Fruit fly (Drosophila melanogaster) whole organism, wandering third instar larva: Measurements from ENCODE around the gene DIP-alpha.

Experiments
- Abd-B ChIP-seq: fragments of >200 bp; optimal IDR thresholded peaks from 2 replicates; lab custom pipeline; 2017; ENCODE audit warnings: missing biosample characterization, missing genetic modification characterization
- CG32264 ChIP-seq: fragments of 200-800 bp; sonication (Bioruptor generic); optimal IDR thresholded peaks from 2 replicates; lab custom pipeline; 2016; ENCODE audit warnings: missing biosample characterization, missing genetic modification characterization
- CG9705 ChIP-seq: fragments of 200-800 bp; sonication (Bioruptor generic); optimal IDR thresholded peaks from 2 replicates; lab custom pipeline; 2018; ENCODE audit warnings: missing biosample characterization, mild to moderate bottlenecking, missing genetic modification characterization
- Dfd ChIP-seq: fragments of >200 bp; optimal IDR thresholded peaks from 2 replicates; lab custom pipeline; 2017; ENCODE audit warnings: missing biosample characterization, missing genetic modification characterization
- Dif ChIP-seq: fragments of 200-275, 200-300 bp; sonication (Bioruptor generic); optimal IDR thresholded peaks from 2 replicates; lab custom pipeline; 2018; ENCODE audit warnings: missing biosample characterization, missing genetic modification characterization; ENCODE audit not compliant: partially characterized antibody
- GATAd ChIP-seq: sonication (Bioruptor generic); optimal IDR thresholded peaks from 2 replicates; lab custom pipeline; 2016; ENCODE audit warnings: missing biosample characterization, missing genetic modification characterization
- HLH106 ChIP-seq: fragments of 200-800 bp; optimal IDR thresholded peaks from 3 replicates; lab custom pipeline; 2019; ENCODE audit warnings: missing biosample characterization, mild to moderate bottlenecking, missing genetic modification characterization, moderate library complexity
- Hnf4 ChIP-seq: fragments of 200-800 bp; sonication (Bioruptor generic); optimal IDR thresholded peaks from 2 replicates; lab custom pipeline; 2016; ENCODE audit warnings: missing biosample characterization, mild to moderate bottlenecking, missing genetic modification characterization
- Hr78 ChIP-seq: fragments of >200 bp; optimal IDR thresholded peaks from 2 replicates; lab custom pipeline; 2017; ENCODE audit warnings: missing biosample characterization, missing genetic modification characterization
- Hr83 ChIP-seq: fragments of 200-300 bp; sonication (Bioruptor generic); optimal IDR thresholded peaks from 2 replicates; lab custom pipeline; 2016; ENCODE audit warnings: missing biosample characterization, mild to moderate bottlenecking, missing genetic modification characterization, moderate library complexity; ENCODE audit not compliant: poor library complexity, severe bottlenecking
- Mio ChIP-seq: sonication (Bioruptor generic); optimal IDR thresholded peaks from 2 replicates; lab custom pipeline; 2016; ENCODE audit warnings: missing biosample characterization, missing genetic modification characterization
- Myc ChIP-seq: fragments of >200 bp; optimal IDR thresholded peaks from 2 replicates; lab custom pipeline; 2017
- OdsH ChIP-seq: fragments of 200-800 bp; sonication (Bioruptor generic); optimal IDR thresholded peaks from 2 replicates; lab custom pipeline; 2016; ENCODE audit warnings: missing biosample characterization, mild to moderate bottlenecking, missing genetic modification characterization
- Rel ChIP-seq, 2 experiments: fragments of 200-800 bp; sonication (Bioruptor generic) in 1 of 2; optimal IDR thresholded peaks; 2 replicates in 1 of 2; 3 replicates in 1 of 2; lab custom pipeline; 2016 to 2019; ENCODE audit warnings: mild to moderate bottlenecking in 2 of 2, missing biosample characterization in 2 of 2, missing genetic modification characterization in 2 of 2, moderate library complexity in 1 of 2
- Sp1 ChIP-seq: fragments of 200-800 bp; sonication (Bioruptor generic); optimal IDR thresholded peaks from 3 replicates; lab custom pipeline; 2019; ENCODE audit warnings: missing biosample characterization, mild to moderate bottlenecking, missing genetic modification characterization, moderate library complexity
- br ChIP-seq: fragments of 200-800 bp; sonication (Bioruptor generic); optimal IDR thresholded peaks from 2 replicates; lab custom pipeline; 2016; ENCODE audit warnings: missing biosample characterization, missing genetic modification characterization
- dmrt93B ChIP-seq: fragments of 200-800 bp; sonication (Bioruptor generic); optimal IDR thresholded peaks from 2 replicates; lab custom pipeline; 2018; ENCODE audit warnings: missing biosample characterization, mild to moderate bottlenecking, missing genetic modification characterization
- ey ChIP-seq: fragments of 200-800 bp; sonication (Bioruptor generic); optimal IDR thresholded peaks from 2 replicates; lab custom pipeline; 2016; ENCODE audit warnings: missing biosample characterization, missing genetic modification characterization
- foxo ChIP-seq, 2 experiments: fragments of 200-800 bp; sonication (Bioruptor generic); optimal IDR thresholded peaks; 2 replicates in 1 of 2; 3 replicates in 1 of 2; lab custom pipeline; 2016 to 2017; ENCODE audit warnings: missing biosample characterization in 2 of 2, missing genetic modification characterization in 2 of 2
- fru ChIP-seq: fragments of 200-800 bp; sonication (Bioruptor generic); optimal IDR thresholded peaks from 3 replicates; lab custom pipeline; 2016; ENCODE audit warnings: missing biosample characterization, mild to moderate bottlenecking, missing genetic modification characterization
- h ChIP-seq: fragments of 200-800 bp; sonication (Bioruptor generic); optimal IDR thresholded peaks from 3 replicates; lab custom pipeline; 2016; ENCODE audit warnings: missing biosample characterization, mild to moderate bottlenecking, missing genetic modification characterization
- jim ChIP-seq: fragments of 175-275, 200-325 bp; sonication (Bioruptor generic); optimal IDR thresholded peaks from 2 replicates; lab custom pipeline; 2016; ENCODE audit warnings: missing biosample characterization, mild to moderate bottlenecking, missing genetic modification characterization
- pan ChIP-seq: fragments of >200 bp; optimal IDR thresholded peaks from 2 replicates; lab custom pipeline; 2017
- psq ChIP-seq: fragments of 200-800 bp; sonication (Bioruptor generic); optimal IDR thresholded peaks from 3 replicates; lab custom pipeline; 2017; ENCODE audit warnings: missing biosample characterization, mild to moderate bottlenecking, missing genetic modification characterization, moderate library complexity
- rgr ChIP-seq: fragments of 200-800 bp; sonication (Bioruptor generic); optimal IDR thresholded peaks from 3 replicates; lab custom pipeline; 2016; ENCODE audit warnings: missing biosample characterization, mild to moderate bottlenecking, missing genetic modification characterization
- sage ChIP-seq: fragments of 200-800 bp; sonication (Bioruptor generic); optimal IDR thresholded peaks from 2 replicates; lab custom pipeline; 2016; ENCODE audit warnings: missing biosample characterization, mild to moderate bottlenecking, missing genetic modification characterization
- tai ChIP-seq: sonication (Bioruptor generic); optimal IDR thresholded peaks from 2 replicates; lab custom pipeline; 2016; ENCODE audit warnings: missing biosample characterization, missing genetic modification characterization
- usp ChIP-seq: fragments of >200 bp; optimal IDR thresholded peaks from 2 replicates; lab custom pipeline; 2017; ENCODE audit warnings: missing biosample characterization, missing genetic modification characterization
- woc ChIP-seq: sonication (Bioruptor generic); optimal IDR thresholded peaks from 2 replicates; lab custom pipeline; 2016; ENCODE audit warnings: missing biosample characterization, mild to moderate bottlenecking, missing genetic modification characterization

Gene DIP-alpha

dm6 chrX:3474476-3475439, 96.7 kb downstream of the DIP-alpha start, which contains the start of gene CG12206:
Gene CG12206 (minus strand): TSS chrX:3474524.
- TF ChIP-seq Hnf4 (GFP tag; lab: Kevin White, UChicago) (no peak), woc (peak; percentile 65), Hr78 (GFP tag; lab: Kevin White, UChicago) (no peak), h (peak; percentile 38), GATAd (GFP tag; lab: Kevin White, UChicago) (no peak), foxo (GFP tag; optimal IDR thresholded peaks at IDR 0.05; lab: Kevin White, UChicago) (peak in 1 of 2 experiments; percentile 60), fru (peak; percentile 35), jim (GFP tag; lab: Kevin White, UChicago) (peak; percentile 60), Hr83 (GFP tag; lab: Kevin White, UChicago) (no peak), Rel (GFP tag; optimal IDR thresholded peaks at IDR 0.05; lab: Kevin White, UChicago) (no peak), Rel (tag; optimal IDR thresholded peaks at IDR 0.05; lab: Kevin White, UChicago) (peak; percentile 49), psq (GFP tag; lab: Kevin White, UChicago) (peak; percentile 61), Dfd (GFP tag; lab: Kevin White, UChicago) (peak; percentile 47), Dif (GFP tag; lab: Kevin White, UChicago) (peak; percentile 70), pan (no peak), Sp1 (GFP tag; lab: Kevin White, UChicago) (peak; percentile 89), CG9705 (GFP tag; lab: Kevin White, UChicago) (peak; percentile 56), ey (no peak), dmrt93B (peak; percentile 61), HLH106 (tag; lab: Kevin White, UChicago) (peak; percentile 87), Mio (no peak), br (GFP tag; lab: Kevin White, UChicago) (no peak), Abd-B (GFP tag; lab: Kevin White, UChicago) (no peak), rgr (GFP tag; lab: Kevin White, UChicago) (peak; percentile 49)

DNA sequence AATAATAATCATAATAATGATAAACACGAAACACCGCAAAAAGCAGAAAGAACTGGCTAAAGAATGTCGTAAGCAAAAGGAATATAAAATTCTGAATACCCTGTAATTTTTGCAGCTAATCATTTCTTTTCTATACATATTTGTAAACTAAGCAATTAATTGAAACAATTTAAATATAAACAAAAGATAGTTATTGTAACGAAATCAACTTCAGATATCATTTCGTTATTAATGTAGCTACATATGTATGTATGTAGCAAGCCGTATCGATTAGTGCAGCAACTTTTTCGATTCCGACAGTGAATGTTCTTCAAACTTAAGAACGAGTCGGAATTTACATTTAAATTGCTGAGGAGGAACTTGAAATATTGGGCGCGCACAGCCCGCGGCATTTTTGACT, 97.8 kb downstream of the DIP-alpha start:
- peak; percentile 44 for TF ChIP-seq HLH106 (tag; lab: Kevin White, UChicago)
- peak; percentile 24 for TF ChIP-seq h
- TF ChIP-seq usp: no peak
- TF ChIP-seq psq (GFP tag; lab: Kevin White, UChicago): peak; percentile 61
- no peak for TF ChIP-seq CG32264
- TF ChIP-seq sage (GFP tag; lab: Kevin White, UChicago): no peak
- peak; percentile 21 for TF ChIP-seq Sp1 (GFP tag; lab: Kevin White, UChicago)
- peak in 1 of 2 experiments; percentile 25 for TF ChIP-seq foxo (GFP tag; optimal IDR thresholded peaks at IDR 0.05; lab: Kevin White, UChicago)
- peak; percentile 4 for TF ChIP-seq ey
- TF ChIP-seq rgr (GFP tag; lab: Kevin White, UChicago): peak; percentile 27
- no peak for TF ChIP-seq OdsH (GFP tag; lab: Kevin White, UChicago)
- TF ChIP-seq woc: peak; percentile 77
- TF ChIP-seq fru: peak; percentile 10
- peak; percentile 51 for TF ChIP-seq Hnf4 (GFP tag; lab: Kevin White, UChicago)

DNA sequence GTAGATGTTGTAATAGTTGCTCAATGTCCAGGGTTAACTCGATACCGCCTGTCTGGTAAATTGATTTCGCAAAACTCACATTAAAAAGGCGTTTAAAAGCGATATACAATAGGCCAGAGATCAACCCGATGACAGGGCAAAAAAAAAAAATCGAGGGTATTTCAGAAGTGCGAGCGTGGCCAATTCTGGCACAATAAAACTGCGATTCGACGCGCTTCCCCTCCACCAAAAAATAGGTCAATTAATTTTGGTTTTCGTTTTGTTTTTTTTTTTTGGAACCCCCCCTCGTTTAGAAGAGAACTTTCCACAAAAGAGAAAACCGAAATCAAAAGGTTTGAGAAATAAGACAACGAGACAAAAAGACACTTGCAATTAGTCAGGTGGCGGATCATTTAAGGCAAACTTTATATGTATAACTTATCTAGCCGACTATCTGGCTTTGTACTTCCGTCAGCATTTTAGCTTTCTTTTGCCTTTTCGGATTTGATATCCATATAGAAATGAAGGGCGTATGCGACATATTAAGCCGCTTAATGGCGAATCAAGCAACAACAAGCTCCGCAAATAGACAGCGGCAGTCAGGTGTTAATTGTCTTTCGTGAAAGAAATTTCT, 100.9 kb downstream of the DIP-alpha start:
- TF ChIP-seq foxo (GFP tag; optimal IDR thresholded peaks at IDR 0.05; lab: Kevin White, UChicago): no peak
- TF ChIP-seq tai (GFP tag; lab: Kevin White, UChicago): no peak
- no peak for TF ChIP-seq ey

dm6 chrX:3465551-3465950, 105.9 kb downstream of the DIP-alpha start:
- TF ChIP-seq Rel (GFP tag; optimal IDR thresholded peaks at IDR 0.05; lab: Kevin White, UChicago) (no peak), Rel (tag; optimal IDR thresholded peaks at IDR 0.05; lab: Kevin White, UChicago) (no peak), Myc (peak; percentile 56)

DNA sequence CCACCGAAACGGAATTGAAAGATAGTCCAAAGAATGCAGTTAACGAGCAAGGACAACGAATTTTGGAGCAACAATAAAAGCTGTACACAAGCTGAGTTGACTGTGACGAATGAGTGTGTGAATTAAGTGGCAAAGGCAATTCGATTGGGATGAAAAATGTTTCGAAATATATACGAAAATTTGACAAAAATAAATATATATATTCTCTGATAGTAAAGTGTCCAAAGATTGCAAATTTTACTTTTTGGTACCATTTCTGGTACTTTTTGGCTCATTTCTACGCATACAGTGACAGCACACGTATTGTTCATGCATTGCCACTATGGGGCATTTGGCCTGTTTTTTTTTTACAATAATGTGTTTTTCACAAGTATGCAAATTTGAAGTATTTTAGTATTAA, 107.5 kb downstream of the DIP-alpha start, which contains the start of gene CG16781:
Gene CG16781 (minus strand): TSS at position 101 of the 400 bp plus-strand sequence.
- TF ChIP-seq rgr (GFP tag; lab: Kevin White, UChicago): no peak
